Fruit fly (Drosophila melanogaster) whole organism, adult: ENCODE data around the gene CG6712.

Experiments used
- CG11617 ChIP-seq: fragments of 200-800 bp; sonication (Bioruptor generic); optimal IDR thresholded peaks from 2 replicates; lab custom pipeline; 2017; ENCODE audit warnings: mild to moderate bottlenecking, missing biosample characterization, missing genetic modification reagents, missing genetic modification characterization
- CG12768 ChIP-seq: fragments of 200-800 bp; sonication (Bioruptor generic); optimal IDR thresholded peaks from 2 replicates; lab custom pipeline; 2017; ENCODE audit warnings: missing biosample characterization, missing genetic modification characterization, mild to moderate bottlenecking, moderate library complexity, missing genetic modification reagents
- CG14711 ChIP-seq: fragments of 200-800 bp; sonication (Bioruptor generic); optimal IDR thresholded peaks from 2 replicates; lab custom pipeline; 2018; ENCODE audit warnings: missing biosample characterization, mild to moderate bottlenecking, missing genetic modification characterization, moderate library complexity
- CG1620 ChIP-seq: fragments of 200-800 bp; sonication (Bioruptor generic); optimal IDR thresholded peaks from 2 replicates; lab custom pipeline; 2016; ENCODE audit warnings: missing biosample characterization, missing genetic modification characterization
- CG33017 ChIP-seq: fragments of 200-800 bp; sonication (Bioruptor generic); optimal IDR thresholded peaks from 2 replicates; lab custom pipeline; 2018; ENCODE audit warnings: missing biosample characterization, mild to moderate bottlenecking, missing genetic modification characterization, moderate library complexity
- CG5204 ChIP-seq: fragments of 200-800 bp; sonication (Bioruptor generic); optimal IDR thresholded peaks from 2 replicates; lab custom pipeline; 2016; ENCODE audit warnings: missing biosample characterization, missing genetic modification characterization
- CG7045 ChIP-seq: fragments of 200-800 bp; sonication (Bioruptor generic); optimal IDR thresholded peaks from 2 replicates; lab custom pipeline; 2017; ENCODE audit warnings: missing biosample characterization, mild to moderate bottlenecking, missing genetic modification characterization
- CG7101 ChIP-seq: fragments of 200-800 bp; sonication (Bioruptor generic); optimal IDR thresholded peaks from 2 replicates; lab custom pipeline; 2018; ENCODE audit warnings: missing biosample characterization, mild to moderate bottlenecking, missing genetic modification characterization, moderate library complexity
- Clk ChIP-seq: fragments of 200-800 bp; sonication (Bioruptor generic); optimal IDR thresholded peaks from 2 replicates; lab custom pipeline; 2017; ENCODE audit warnings: missing biosample characterization, missing genetic modification characterization
- Crg-1 ChIP-seq: fragments of 200-800 bp; sonication (Bioruptor generic); optimal IDR thresholded peaks from 2 replicates; lab custom pipeline; 2016; ENCODE audit warnings: missing biosample characterization, missing genetic modification characterization
- Hr96 ChIP-seq: fragments of 200-800 bp; sonication (Bioruptor generic); optimal IDR thresholded peaks from 2 replicates; lab custom pipeline; 2016; ENCODE audit warnings: missing biosample characterization, missing genetic modification characterization
- Mnt ChIP-seq: fragments of 200-800 bp; sonication (Bioruptor generic); optimal IDR thresholded peaks from 2 replicates; lab custom pipeline; 2016; ENCODE audit warnings: missing biosample characterization, mild to moderate bottlenecking, missing genetic modification characterization
- bab1 ChIP-seq: fragments of 200-800 bp; sonication (Bioruptor generic); optimal IDR thresholded peaks from 3 replicates; lab custom pipeline; 2019; ENCODE audit warnings: missing biosample characterization, mild to moderate bottlenecking, missing genetic modification characterization, moderate library complexity
- cic ChIP-seq: fragments of 200-800 bp; sonication (Bioruptor generic); optimal IDR thresholded peaks from 2 replicates; lab custom pipeline; 2017; ENCODE audit warnings: missing biosample characterization, mild to moderate bottlenecking, missing genetic modification characterization, moderate library complexity
- cnc ChIP-seq, 2 experiments: fragments of >200 bp; optimal IDR thresholded peaks; 2 replicates each; lab custom pipeline; 2017
- kay ChIP-seq: fragments of 200-800 bp; sonication (Bioruptor generic); peaks from one replicate; lab custom pipeline; 2016; ENCODE audit warnings: missing biosample characterization, missing genetic modification characterization, borderline replicate concordance
- ovo ChIP-seq: fragments of 200-800 bp; sonication (Bioruptor generic); optimal IDR thresholded peaks from 2 replicates; lab custom pipeline; 2016; ENCODE audit warnings: missing biosample characterization, missing genetic modification characterization
- pad ChIP-seq: fragments of 200-800 bp; sonication (Bioruptor generic); optimal IDR thresholded peaks from 3 replicates; lab custom pipeline; 2017; ENCODE audit warnings: missing biosample characterization, missing genetic modification characterization, mild to moderate bottlenecking, moderate library complexity, missing genetic modification reagents
- tj ChIP-seq: fragments of 200-800 bp; sonication (Bioruptor generic); optimal IDR thresholded peaks from 3 replicates; lab custom pipeline; 2017; ENCODE audit warnings: missing biosample characterization, mild to moderate bottlenecking, missing genetic modification characterization, moderate library complexity
- toe ChIP-seq: fragments of 200-800 bp; sonication (Bioruptor generic); optimal IDR thresholded peaks from 2 replicates; lab custom pipeline; 2016; ENCODE audit warnings: missing biosample characterization, missing genetic modification characterization

Gene CG6712

dm6 chr2L:12091522-12091921 is 4.8 kb downstream of the CG6712 start, which contains the start of gene Pex19:
TSS of gene Pex19 (plus strand) at chr2L:12091822.
- TF ChIP-seq CG11617 (no peak), cnc (optimal IDR thresholded peaks at IDR 0.05; lab: Kevin White, UChicago) (no peak), ovo (GFP tag; lab: Kevin White, UChicago) (no peak)

dm6 chr2L:12089145-12089544 is 7.2 kb downstream of the CG6712 start:
- TF ChIP-seq Hr96 (GFP tag; lab: Kevin White, UChicago) (no peak), CG14711 (no peak), CG7045 (GFP tag; lab: Kevin White, UChicago) (no peak), pad (no peak), ovo (GFP tag; lab: Kevin White, UChicago) (no peak), CG11617 (no peak)

dm6 chr2L:12087442-12087841 is 8.9 kb downstream of the CG6712 start:
- TF ChIP-seq bab1 (no peak), CG7045 (GFP tag; lab: Kevin White, UChicago) (no peak)

dm6 chr2L:12085619-12086171 is 10.6 kb downstream of the CG6712 start, which contains the start of gene prd:
TSS of gene prd (minus strand) at chr2L:12085827.
- TF ChIP-seq ovo (GFP tag; lab: Kevin White, UChicago) = no peak
- TF ChIP-seq CG7101 (tag; lab: Kevin White, UChicago) = no peak
- TF ChIP-seq Clk (GFP tag; lab: Kevin White, UChicago) = no peak
- TF ChIP-seq toe = no peak
- TF ChIP-seq Mnt (GFP tag; lab: Kevin White, UChicago) = no peak
- TF ChIP-seq cic (GFP tag; lab: Kevin White, UChicago) = no peak
- no peak for TF ChIP-seq CG1620 (GFP tag; lab: Kevin White, UChicago)
- TF ChIP-seq CG14711 = no peak
- no peak for TF ChIP-seq CG33017 (tag; lab: Kevin White, UChicago)
- no peak for TF ChIP-seq cnc (optimal IDR thresholded peaks at IDR 0.05; lab: Kevin White, UChicago)
- no peak for TF ChIP-seq bab1
- no peak for TF ChIP-seq tj
- no peak for TF ChIP-seq CG7045 (GFP tag; lab: Kevin White, UChicago)
- no peak for TF ChIP-seq Crg-1 (GFP tag; lab: Kevin White, UChicago)
- TF ChIP-seq pad = no peak

- no peak for TF ChIP-seq toe
- no peak for TF ChIP-seq Hr96 (GFP tag; lab: Kevin White, UChicago)
- no peak for TF ChIP-seq CG11617
- no peak for TF ChIP-seq CG1620 (GFP tag; lab: Kevin White, UChicago)
- no peak for TF ChIP-seq CG5204 (GFP tag; lab: Kevin White, UChicago)
Observed at dm6 chr2L:12085010-12085409, 11.3 kb downstream of the CG6712 start.

dm6 chr2L:12081118-12081665 is 15.1 kb downstream of the CG6712 start:
- TF ChIP-seq CG7045 (GFP tag; lab: Kevin White, UChicago) = no peak
- TF ChIP-seq toe = no peak
- no peak for TF ChIP-seq ovo (GFP tag; lab: Kevin White, UChicago)
- no peak for TF ChIP-seq Clk (GFP tag; lab: Kevin White, UChicago)
- TF ChIP-seq Hr96 (GFP tag; lab: Kevin White, UChicago) = no peak
- TF ChIP-seq CG14711 = no peak
- TF ChIP-seq CG11617 = no peak
- no peak for TF ChIP-seq pad
- TF ChIP-seq CG7101 (tag; lab: Kevin White, UChicago) = no peak
- TF ChIP-seq Mnt (GFP tag; lab: Kevin White, UChicago) = no peak
- TF ChIP-seq tj = no peak
- no peak for TF ChIP-seq kay (GFP tag; lab: Kevin White, UChicago)
- TF ChIP-seq bab1 = no peak
- TF ChIP-seq CG12768 (GFP tag; lab: Kevin White, UChicago) = no peak
- no peak for TF ChIP-seq CG5204 (GFP tag; lab: Kevin White, UChicago)
- TF ChIP-seq cnc (optimal IDR thresholded peaks at IDR 0.05; lab: Kevin White, UChicago) = no peak
- TF ChIP-seq CG33017 (tag; lab: Kevin White, UChicago) = no peak
- TF ChIP-seq CG1620 (GFP tag; lab: Kevin White, UChicago) = no peak

- TF ChIP-seq CG12768 (GFP tag; lab: Kevin White, UChicago) = no peak
- no peak for TF ChIP-seq kay (GFP tag; lab: Kevin White, UChicago)
- TF ChIP-seq ovo (GFP tag; lab: Kevin White, UChicago) = no peak
- TF ChIP-seq CG14711 = no peak
Observed at dm6 chr2L:12079827-12080381, 16.4 kb downstream of the CG6712 start.

- no peak for TF ChIP-seq CG11617
- no peak for TF ChIP-seq CG7045 (GFP tag; lab: Kevin White, UChicago)
- TF ChIP-seq tj = no peak
- no peak for TF ChIP-seq Clk (GFP tag; lab: Kevin White, UChicago)
- no peak for TF ChIP-seq CG1620 (GFP tag; lab: Kevin White, UChicago)
- no peak for TF ChIP-seq bab1
- no peak for TF ChIP-seq CG5204 (GFP tag; lab: Kevin White, UChicago)
- no peak for TF ChIP-seq Mnt (GFP tag; lab: Kevin White, UChicago)
- no peak for TF ChIP-seq toe
- no peak for TF ChIP-seq CG33017 (tag; lab: Kevin White, UChicago)
- no peak for TF ChIP-seq cic (GFP tag; lab: Kevin White, UChicago)
- no peak for TF ChIP-seq ovo (GFP tag; lab: Kevin White, UChicago)
- TF ChIP-seq pad = no peak
- TF ChIP-seq kay (GFP tag; lab: Kevin White, UChicago) = no peak
- no peak for TF ChIP-seq CG12768 (GFP tag; lab: Kevin White, UChicago)
- no peak for TF ChIP-seq CG7101 (tag; lab: Kevin White, UChicago)
- no peak for TF ChIP-seq CG14711
Observed at dm6 chr2L:12078695-12079094, 17.6 kb downstream of the CG6712 start.
